Fruit fly (Drosophila melanogaster) whole organism, embryonic: ENCODE data around the gene CG32573.

ENCODE experiments used
- Adf1 ChIP-seq: fragments of 200-800 bp; sonication (Bioruptor generic); IDR thresholded peaks from 2 replicates; pipeline ENCODE4 v1.3.6; 2022; ENCODE audit warnings: missing biosample characterization, missing genetic modification characterization
- CG11560 ChIP-seq: fragments of 200-800 bp; sonication (Bioruptor generic); IDR thresholded peaks from 3 replicates; pipeline ENCODE4 v1.3.6; 2022; ENCODE audit warnings: missing biosample characterization, missing genetic modification characterization
- CG13424 ChIP-seq: fragments of 200-800 bp; sonication (Bioruptor generic); optimal IDR thresholded peaks from 2 replicates; lab custom pipeline; 2019; ENCODE audit warnings: missing biosample characterization, mild to moderate bottlenecking, missing genetic modification characterization, moderate library complexity
- CG17328 ChIP-seq: fragments of 200-800 bp; sonication (Bioruptor generic); IDR thresholded peaks from 2 replicates; pipeline ENCODE4 v1.3.6; 2022; ENCODE audit warnings: missing biosample characterization, missing genetic modification characterization
- CG17912 ChIP-seq: fragments of 200-800 bp; sonication (Bioruptor generic); optimal IDR thresholded peaks from 2 replicates; lab custom pipeline; 2018; ENCODE audit warnings: missing biosample characterization, mild to moderate bottlenecking, missing genetic modification characterization
- CG34376 ChIP-seq: fragments of 200-800 bp; sonication (Bioruptor generic); optimal IDR thresholded peaks from 2 replicates; lab custom pipeline; 2018; ENCODE audit warnings: missing biosample characterization, mild to moderate bottlenecking, missing genetic modification characterization
- CG3726 ChIP-seq: fragments of 200-800 bp; sonication (Bioruptor generic); IDR thresholded peaks from 3 replicates; pipeline ENCODE4, ENCODE4 v1.3.6; 2022; ENCODE audit warnings: missing biosample characterization, missing genetic modification characterization
- CG6689 ChIP-seq: fragments of 200-800 bp; sonication (Bioruptor generic); IDR thresholded peaks from 2 replicates; pipeline ENCODE4 v1.3.6; 2022; ENCODE audit warnings: missing biosample characterization, missing genetic modification characterization
- CG8290 ChIP-seq, 3 experiments: fragments of 200-800 bp; sonication (Bioruptor generic); optimal IDR thresholded peaks; 2 replicates each; lab custom pipeline; 2016 to 2019; ENCODE audit warnings: missing biosample characterization in 3 of 3, missing genetic modification characterization in 3 of 3, mild to moderate bottlenecking in 2 of 3, moderate library complexity in 1 of 3
- CG9437 ChIP-seq: fragments of 200-800 bp; sonication (Bioruptor generic); optimal IDR thresholded peaks from 2 replicates; lab custom pipeline; 2018; ENCODE audit warnings: missing biosample characterization, mild to moderate bottlenecking, missing genetic modification characterization
- CG9727 ChIP-seq: fragments of 200-800 bp; sonication (Bioruptor generic); optimal IDR thresholded peaks from 3 replicates; lab custom pipeline; 2017; ENCODE audit warnings: missing biosample characterization, mild to moderate bottlenecking, missing genetic modification characterization
- D ChIP-seq, 2 experiments: fragments of 200-800 bp in 1 of 2; fragments of >200 bp in 1 of 2; sonication (Bioruptor generic) in 1 of 2; optimal IDR thresholded peaks; 2 replicates in 1 of 2; 3 replicates in 1 of 2; lab custom pipeline; 2017; ENCODE audit warnings: mild to moderate bottlenecking in 1 of 2, missing biosample characterization in 1 of 2, missing genetic modification characterization in 1 of 2, missing genetic modification reagents in 1 of 2
- Drgx ChIP-seq: fragments of 200-800 bp; sonication (Bioruptor generic); IDR thresholded peaks from 2 replicates; pipeline ENCODE4 v1.3.6; 2022; ENCODE audit warnings: missing biosample characterization, missing genetic modification characterization
- Eip74EF ChIP-seq, 2 experiments: fragments of 200-800 bp in 1 of 2; fragments of >200 bp in 1 of 2; sonication (Bioruptor generic) in 1 of 2; optimal IDR thresholded peaks; 2 replicates each; lab custom pipeline; 2017 to 2019; ENCODE audit warnings: missing biosample characterization in 2 of 2, missing genetic modification characterization in 2 of 2, mild to moderate bottlenecking in 1 of 2, moderate library complexity in 1 of 2
- Ets65A ChIP-seq: fragments of 200-800 bp; sonication (Bioruptor generic); peaks from one replicate; lab custom pipeline; 2016; ENCODE audit warnings: missing biosample characterization, missing genetic modification characterization
- Ets97D ChIP-seq: fragments of 200-800 bp; sonication (Bioruptor generic); optimal IDR thresholded peaks from 3 replicates; lab custom pipeline; 2016; ENCODE audit warnings: missing biosample characterization, missing genetic modification characterization
- Gsc ChIP-seq: fragments of 200-800 bp; sonication (Bioruptor generic); IDR thresholded peaks from 2 replicates; pipeline ENCODE4 v1.3.6; 2022; ENCODE audit warnings: missing biosample characterization, missing genetic modification characterization
- HLH3B ChIP-seq: fragments of 200-800 bp; sonication (Bioruptor generic); IDR thresholded peaks from 2 replicates; pipeline ENCODE4 v1.3.6; 2022; ENCODE audit warnings: missing biosample characterization, missing genetic modification characterization
- Hmr ChIP-seq: fragments of 200-800 bp; sonication (Bioruptor generic); optimal IDR thresholded peaks from 3 replicates; lab custom pipeline; 2017; ENCODE audit warnings: mild to moderate bottlenecking, missing biosample characterization, missing genetic modification reagents, missing genetic modification characterization
- Myb ChIP-seq: fragments of 200-800 bp; sonication (Bioruptor generic); optimal IDR thresholded peaks from 2 replicates; lab custom pipeline; 2016; ENCODE audit warnings: missing biosample characterization, missing genetic modification characterization
- Nf-YC ChIP-seq: fragments of 200-800 bp; optimal IDR thresholded peaks from 3 replicates; lab custom pipeline; 2019; ENCODE audit warnings: missing biosample characterization, mild to moderate bottlenecking, missing genetic modification characterization, moderate library complexity
- Ravus ChIP-seq: fragments of 200-800 bp; sonication (Bioruptor generic); IDR thresholded peaks from 2 replicates; pipeline ENCODE4 v1.3.6; 2022; ENCODE audit warnings: missing biosample characterization, missing genetic modification characterization
- Stat92E ChIP-seq, 3 experiments: fragments of >200 bp in 2 of 3; fragments of 200-800 bp in 1 of 3; sonication (Bioruptor generic) in 1 of 3; optimal IDR thresholded peaks; 2 replicates each; lab custom pipeline; 2017 to 2019; ENCODE audit warnings: missing biosample characterization in 3 of 3, missing genetic modification characterization in 3 of 3, mild to moderate bottlenecking in 1 of 3, moderate library complexity in 1 of 3
- Taf1 ChIP-seq: fragments of 200-800 bp; sonication (Bioruptor generic); IDR thresholded peaks from 2 replicates; pipeline ENCODE4 v1.3.6; 2022; ENCODE audit warnings: missing biosample characterization, missing genetic modification characterization
- ac ChIP-seq: fragments of 200-800 bp; sonication (Bioruptor generic); optimal IDR thresholded peaks from 3 replicates; lab custom pipeline; 2017; ENCODE audit warnings: missing biosample characterization, mild to moderate bottlenecking, missing genetic modification characterization
- amos ChIP-seq: fragments of 200-800 bp; sonication (Bioruptor generic); IDR thresholded peaks from 2 replicates; pipeline ENCODE4 v1.3.6; 2022; ENCODE audit warnings: missing biosample characterization, missing genetic modification characterization; ENCODE audit not compliant: partially characterized antibody
- ara ChIP-seq: fragments of 200-800 bp; sonication (Bioruptor generic); IDR thresholded peaks from 2 replicates; pipeline ENCODE4 v1.3.6; 2022; ENCODE audit warnings: missing biosample characterization, missing genetic modification characterization
- cato ChIP-seq: fragments of 200-800 bp; sonication (Bioruptor generic); optimal IDR thresholded peaks from 2 replicates; lab custom pipeline; 2016; ENCODE audit warnings: missing biosample characterization, missing genetic modification characterization, borderline replicate concordance
- chif ChIP-seq, 2 experiments: fragments of 200-800 bp; sonication (Bioruptor generic); optimal IDR thresholded peaks; 3 replicates each; lab custom pipeline; 2016; ENCODE audit warnings: missing biosample characterization in 2 of 2, missing genetic modification characterization in 2 of 2
- exex ChIP-seq: fragments of 200-800 bp; sonication (Bioruptor generic); optimal IDR thresholded peaks from 4 replicates; lab custom pipeline; 2018; ENCODE audit warnings: missing biosample characterization, mild to moderate bottlenecking, missing genetic modification characterization, moderate library complexity
- h ChIP-seq: fragments of >200 bp; optimal IDR thresholded peaks from 2 replicates; lab custom pipeline; 2017
- org-1 ChIP-seq: fragments of 200-800 bp; sonication (Bioruptor generic); optimal IDR thresholded peaks from 2 replicates; lab custom pipeline; 2017; ENCODE audit warnings: missing biosample characterization, missing genetic modification characterization
- pan ChIP-seq, 4 experiments: fragments of >200 bp in 3 of 4; fragments of 200-800 bp in 1 of 4; sonication (Bioruptor generic) in 1 of 4; optimal IDR thresholded peaks in 3 of 4; IDR thresholded peaks in 1 of 4; 2 replicates each; pipeline versions ENCODE4 v1.3.6 to Lab custom; 2017 to 2022; ENCODE audit warnings: missing biosample characterization in 2 of 4, missing genetic modification characterization in 2 of 4, mixed read lengths in 1 of 4
- pho ChIP-seq: fragments of 200-800 bp; sonication (Bioruptor generic); optimal IDR thresholded peaks from 2 replicates; lab custom pipeline; 2016; ENCODE audit warnings: missing biosample characterization, missing genetic modification characterization
- sqz ChIP-seq: fragments of 200-800 bp; sonication (Bioruptor generic); optimal IDR thresholded peaks from 3 replicates; lab custom pipeline; 2018; ENCODE audit warnings: missing biosample characterization, mild to moderate bottlenecking, missing genetic modification characterization
- tgo ChIP-seq: fragments of 200-800 bp; sonication (Bioruptor generic); IDR thresholded peaks from 3 replicates; pipeline ENCODE4 v1.3.6; 2022; ENCODE audit warnings: missing biosample characterization, missing genetic modification characterization
- twi ChIP-seq: fragments of 200-800 bp; optimal IDR thresholded peaks from 2 replicates; lab custom pipeline; 2019; ENCODE audit warnings: missing biosample characterization, mild to moderate bottlenecking, missing genetic modification characterization, moderate library complexity

Gene CG32573

DNA sequence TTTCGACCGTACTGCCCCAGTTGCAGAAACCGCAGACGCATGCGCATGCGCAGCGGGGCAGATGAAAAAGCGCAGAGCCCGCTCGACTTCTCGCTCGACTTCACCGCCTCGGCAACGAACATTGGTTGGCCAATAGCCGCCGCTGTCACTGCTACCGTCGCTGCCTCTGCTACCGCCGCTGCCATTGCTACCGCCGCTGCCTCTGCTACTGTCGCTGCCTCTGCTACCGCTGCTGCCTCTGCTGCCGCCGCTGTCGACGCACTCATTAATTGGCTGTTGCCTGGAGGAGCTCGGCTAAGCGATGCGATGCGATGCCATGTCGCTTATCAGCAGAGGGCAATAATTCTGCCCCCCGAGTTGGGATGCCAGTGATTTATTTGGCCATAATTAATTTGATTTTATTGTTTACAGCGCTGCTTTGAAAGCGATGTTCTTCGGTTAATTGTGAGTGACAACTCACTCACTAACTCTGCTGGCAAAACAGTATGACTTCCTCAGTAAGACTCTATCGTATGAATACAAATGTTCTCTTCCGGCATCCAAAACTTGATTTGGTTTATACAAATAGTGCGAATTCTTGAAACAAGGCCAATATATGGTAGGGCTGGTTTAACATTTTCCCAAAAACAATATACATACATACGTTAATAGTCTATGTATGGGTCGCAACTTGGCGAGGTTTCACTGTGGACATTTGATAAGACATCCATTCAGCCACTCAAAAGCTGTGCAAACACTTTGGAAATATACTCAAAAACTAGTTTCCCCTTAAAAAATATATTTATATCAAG, 19.7 kb downstream of the CG32573 start (continued):
- TF ChIP-seq CG11560 (tag; lab: Robert Waterston, UW) (no peak), CG13424 (peak; percentile 26), CG8290 (GFP tag; optimal IDR thresholded peaks at IDR 0.05; lab: Kevin White, UChicago) (no peak), CG8290 (tag; optimal IDR thresholded peaks at IDR 0.05; lab: Kevin White, UChicago) (peak in 1 of 2 experiments; percentile 64)

DNA sequence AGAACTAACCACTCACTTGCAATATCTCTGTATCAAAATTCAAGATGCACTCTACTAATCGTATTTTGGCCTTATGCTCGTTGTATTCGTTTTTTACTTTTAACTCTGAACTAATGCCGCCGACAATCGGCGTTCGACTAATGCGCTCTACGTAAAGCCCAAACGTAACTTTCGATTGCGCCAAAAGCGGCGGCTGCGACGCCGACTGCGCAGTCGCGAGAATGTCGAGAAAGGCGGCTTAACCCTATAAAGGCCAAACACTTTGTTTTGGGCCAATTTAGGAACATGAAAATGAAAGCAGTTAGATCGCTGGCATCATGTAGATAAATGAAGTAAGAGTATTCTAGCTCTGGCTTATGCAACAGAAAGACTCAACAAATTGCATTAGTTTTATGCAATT, 21.7 kb downstream of the CG32573 start:
- TF ChIP-seq tgo (GFP tag; lab: Robert Waterston, UW) (no peak), Stat92E (GFP tag; optimal IDR thresholded peaks at IDR 0.05; lab: Kevin White, UChicago) (no peak), CG34376 (GFP tag; lab: Kevin White, UChicago) (no peak), Ravus (GFP tag; lab: Robert Waterston, UW) (no peak), Drgx (GFP tag; lab: Robert Waterston, UW) (no peak), ara (GFP tag; lab: Robert Waterston, UW) (no peak), CG9437 (GFP tag; lab: Kevin White, UChicago) (peak; percentile 62), Adf1 (GFP tag; lab: Robert Waterston, UW) (peak; percentile 58; the same call in 1 of the 2 replicates), Eip74EF (GFP tag; optimal IDR thresholded peaks at IDR 0.05; lab: Kevin White, UChicago) (no peak), Ets65A (GFP tag; lab: Kevin White, UChicago) (no peak), chif (GFP tag; optimal IDR thresholded peaks at IDR 0.05; lab: Kevin White, UChicago) (no peak)

DNA sequence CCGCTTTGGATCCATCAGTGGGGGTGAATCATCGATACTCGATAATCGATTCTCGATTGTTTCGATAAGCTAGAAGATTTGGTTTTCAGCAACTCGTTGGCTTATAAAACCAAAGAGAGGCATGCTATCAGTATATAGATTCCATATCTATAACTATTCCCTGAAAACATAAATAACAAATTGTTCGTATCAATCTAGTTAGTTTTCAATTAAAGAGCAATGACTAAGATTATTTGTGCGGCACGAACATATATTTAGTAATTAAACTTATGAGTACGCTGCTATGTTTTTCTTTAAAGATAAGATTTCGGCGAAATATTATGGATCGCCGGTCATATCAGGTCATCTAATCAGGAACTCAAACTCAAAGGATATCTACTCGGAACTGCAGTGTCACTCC, 23.4 kb downstream of the CG32573 start:
- TF ChIP-seq CG17328 (GFP tag; lab: Robert Waterston, UW) (no peak), D (optimal IDR thresholded peaks at IDR 0.05; lab: Kevin White, UChicago) (no peak), D (GFP tag; optimal IDR thresholded peaks at IDR 0.05; lab: Kevin White, UChicago) (no peak), exex (tag; lab: Kevin White, UChicago) (peak; percentile 98), sqz (GFP tag; lab: Kevin White, UChicago) (no peak), Ets97D (GFP tag; lab: Kevin White, UChicago) (no peak)

DNA sequence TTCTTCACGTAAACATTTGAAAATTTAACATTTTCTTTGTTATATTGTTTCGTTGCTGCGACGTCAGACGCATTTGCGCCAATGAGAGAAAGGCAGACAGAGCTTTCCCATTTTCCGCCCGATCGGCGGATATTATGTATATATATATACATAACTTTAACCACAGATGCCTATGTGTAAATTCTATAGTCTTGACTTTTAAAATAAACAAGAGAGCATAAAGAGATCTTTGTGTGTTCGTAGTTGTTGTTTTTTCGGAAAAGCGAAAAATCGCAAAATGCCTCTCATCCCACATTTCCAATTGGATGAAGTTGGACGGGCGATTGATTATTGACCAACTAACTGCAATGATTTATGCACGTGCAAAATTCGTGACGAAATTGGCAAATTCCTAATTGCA, 25.5 kb downstream of the CG32573 start, which contains the start of gene CG13012:
Gene CG13012, minus strand, starts transcription at position 101 of the 400 bp plus-strand sequence.
- TF ChIP-seq HLH3B (GFP tag; lab: Robert Waterston, UW) (no peak), Hmr (GFP tag; lab: Kevin White, UChicago) (no peak), cato (GFP tag; lab: Kevin White, UChicago) (no peak), twi (no peak), Gsc (GFP tag; lab: Robert Waterston, UW) (no peak), pho (GFP tag; lab: Kevin White, UChicago) (no peak), pan (optimal IDR thresholded peaks at IDR 0.05; lab: Kevin White, UChicago) (no peak), pan (GFP tag; optimal IDR thresholded peaks at IDR 0.05 in 1 of 2, IDR thresholded peaks at IDR 0.05 in 1 of 2) (no peak), Taf1 (GFP tag; lab: Robert Waterston, UW) (no peak), h (no peak), org-1 (GFP tag; lab: Kevin White, UChicago) (no peak), CG6689 (GFP tag; lab: Robert Waterston, UW) (no peak), ac (no peak), CG17912 (GFP tag; lab: Kevin White, UChicago) (no peak), CG9727 (GFP tag; lab: Kevin White, UChicago) (no peak), CG3726 (GFP tag; lab: Robert Waterston, UW) (no peak), amos (no peak), Myb (GFP tag; lab: Kevin White, UChicago) (no peak), Nf-YC (tag; lab: Kevin White, UChicago) (no peak)
